Worm (Caenorhabditis elegans) whole organism, young adult: ENCODE data around the gene tmed-13.
A peak's percentile ranks its signal among the peaks of the same experiment; 100 is the strongest.

Experiments used
- D2030.7 ChIP-seq: fragments of 200-800 bp; sonication (Bioruptor generic); IDR thresholded peaks from 2 replicates; pipeline ENCODE4 v1.3.6; 2022; ENCODE audit warnings: missing genetic modification reagents, missing genetic modification characterization, missing compliant biosample characterization
- F33H1.4 ChIP-seq: fragments of 200-800 bp; sonication (Bioruptor generic); IDR thresholded peaks from 2 replicates; pipeline ENCODE4 v1.3.6; 2022; ENCODE audit warnings: missing genetic modification reagents, missing genetic modification characterization, missing compliant biosample characterization
- Y79H2A.3 ChIP-seq: fragments of 200-800 bp; sonication (Bioruptor generic); conservative IDR thresholded peaks from 2 replicates; pipeline ENCODE4 v1.3.6; 2022; ENCODE audit warnings: missing genetic modification reagents, missing genetic modification characterization, missing compliant biosample characterization
- athp-1 ChIP-seq: sonication (generic microtip); optimal IDR thresholded peaks from 2 replicates; lab custom pipeline; 2017; ENCODE audit warnings: mild to moderate bottlenecking, missing genetic modification characterization, missing compliant biosample characterization
- attf-3 ChIP-seq: fragments of 200-800 bp; sonication (Bioruptor generic); conservative IDR thresholded peaks from 2 replicates; pipeline ENCODE4 v1.3.6; 2022; ENCODE audit warnings: missing genetic modification reagents, missing genetic modification characterization, missing compliant biosample characterization
- bed-1 ChIP-seq: fragments of 200-800 bp; sonication (Bioruptor generic); IDR thresholded peaks from 2 replicates; pipeline ENCODE4 v1.3.6; 2022; ENCODE audit warnings: missing genetic modification reagents, missing genetic modification characterization, missing compliant biosample characterization
- ccch-3 ChIP-seq: fragments of 200-800 bp; sonication (Bioruptor generic); optimal IDR thresholded peaks from 2 replicates; lab custom pipeline; 2018; ENCODE audit warnings: mild to moderate bottlenecking, missing genetic modification characterization, missing compliant biosample characterization
- ceh-40 ChIP-seq: fragments of 200-800 bp; sonication (Bioruptor generic); IDR thresholded peaks from 2 replicates; pipeline ENCODE4 v1.3.6; 2022; ENCODE audit warnings: missing genetic modification characterization, missing compliant biosample characterization
- ceh-58 ChIP-seq: fragments of 200-800 bp; sonication (Bioruptor generic); IDR thresholded peaks from 2 replicates; pipeline ENCODE4 v1.3.6; 2022; ENCODE audit warnings: missing genetic modification characterization, missing compliant biosample characterization
- chd-7 ChIP-seq: sonication (generic microtip); optimal IDR thresholded peaks from 2 replicates; lab custom pipeline; 2016; ENCODE audit warnings: mild to moderate bottlenecking, missing genetic modification characterization, moderate library complexity, missing compliant biosample characterization
- egrh-3 ChIP-seq: fragments of 200-800 bp; sonication (Bioruptor generic); IDR thresholded peaks from 2 replicates; pipeline ENCODE4 v1.3.6; 2022; ENCODE audit warnings: missing genetic modification reagents, missing genetic modification characterization, missing compliant biosample characterization
- ekl-4 ChIP-seq: fragments of 200-800 bp; sonication (Bioruptor generic); IDR thresholded peaks from 2 replicates; pipeline ENCODE4 v1.3.6; 2022; ENCODE audit warnings: missing genetic modification reagents, missing genetic modification characterization, missing compliant biosample characterization
- ets-4 ChIP-seq: fragments of 200-800 bp; sonication (Bioruptor generic); optimal IDR thresholded peaks from 2 replicates; lab custom pipeline; 2018; ENCODE audit warnings: mild to moderate bottlenecking, missing genetic modification characterization, missing compliant biosample characterization
- let-526 ChIP-seq: fragments of 200-800 bp; sonication (Bioruptor generic); IDR thresholded peaks from 2 replicates; pipeline ENCODE4 v1.3.6; 2022; ENCODE audit warnings: missing genetic modification reagents, missing genetic modification characterization, missing compliant biosample characterization
- let-607 ChIP-seq, 2 experiments: fragments of 200-800 bp in 1 of 2; sonication (Bioruptor generic) in 1 of 2; sonication (generic microtip) in 1 of 2; optimal IDR thresholded peaks; 2 replicates each; lab custom pipeline; 2016 to 2018; ENCODE audit warnings: mild to moderate bottlenecking in 2 of 2, missing compliant biosample characterization in 2 of 2, missing genetic modification characterization in 2 of 2, moderate library complexity in 2 of 2, missing genotype in 1 of 2
- lin-35 ChIP-seq, 3 experiments: fragments of 150-350 bp in 2 of 3; sonication (generic microtip) in 1 of 3; optimal IDR thresholded peaks; 2 replicates each; lab custom pipeline; 2014 to 2018; ENCODE audit warnings: missing biosample characterization in 3 of 3, missing genetic modification characterization in 3 of 3, missing genetic modification reagents in 3 of 3
- madf-10 ChIP-seq: sonication (generic microtip); optimal IDR thresholded peaks from 2 replicates; lab custom pipeline; 2016; ENCODE audit warnings: mild to moderate bottlenecking, missing genetic modification characterization, missing compliant biosample characterization
- mes-4 ChIP-seq: sonication (generic microtip); optimal IDR thresholded peaks from 2 replicates; lab custom pipeline; 2016; ENCODE audit warnings: missing genotype, missing genetic modification characterization, missing compliant biosample characterization
- nhr-120 ChIP-seq: fragments of 200-800 bp; sonication (Bioruptor generic); IDR thresholded peaks from 2 replicates; pipeline ENCODE4 v1.3.6; 2022; ENCODE audit warnings: missing genetic modification characterization, missing compliant biosample characterization
- nhr-80 ChIP-seq: sonication (generic microtip); optimal IDR thresholded peaks from 2 replicates; lab custom pipeline; 2016; ENCODE audit warnings: missing genetic modification characterization, missing compliant biosample characterization
- pbrm-1 ChIP-seq: fragments of 200-800 bp; sonication (Bioruptor generic); IDR thresholded peaks from 2 replicates; pipeline ENCODE4 v1.3.6; 2022; ENCODE audit warnings: missing genetic modification reagents, missing genetic modification characterization, missing compliant biosample characterization
- pha-4 ChIP-seq: fragments of 150-350 bp; sonication (generic microtip); optimal IDR thresholded peaks from 2 replicates; lab custom pipeline; 2014; ENCODE audit warnings: missing biosample characterization, missing genetic modification reagents, missing genetic modification characterization
- rcor-1 ChIP-seq: fragments of 200-800 bp; sonication (Bioruptor generic); IDR thresholded peaks from 2 replicates; pipeline ENCODE4 v1.3.6; 2022; ENCODE audit warnings: missing genetic modification reagents, missing genetic modification characterization, missing compliant biosample characterization
- sdz-38 ChIP-seq: sonication (generic microtip); optimal IDR thresholded peaks from 2 replicates; lab custom pipeline; 2016; ENCODE audit warnings: missing genotype, missing genetic modification characterization, missing compliant biosample characterization
- snpc-1.1 ChIP-seq: sonication (generic microtip); optimal IDR thresholded peaks from 2 replicates; lab custom pipeline; 2017; ENCODE audit warnings: missing genetic modification characterization, mild to moderate bottlenecking, missing compliant biosample characterization, antibody characterized with exemption, moderate library complexity, missing genotype, missing genetic modification reagents; ENCODE audit not compliant: insufficient read depth
- snpc-3.4 ChIP-seq: sonication (generic microtip); optimal IDR thresholded peaks from 2 replicates; lab custom pipeline; 2017; ENCODE audit warnings: missing genetic modification characterization, mild to moderate bottlenecking, missing compliant biosample characterization, antibody characterized with exemption, moderate library complexity, missing genotype, missing genetic modification reagents
- snpc-4 ChIP-seq, 5 experiments: fragments of 150-350 bp in 1 of 5; sonication (generic microtip) in 4 of 5; optimal IDR thresholded peaks; 2 replicates each; lab custom pipeline; 2014 to 2018; ENCODE audit warnings: missing genetic modification characterization in 5 of 5, missing biosample characterization in 3 of 5, antibody characterized with exemption in 2 of 5, mild to moderate bottlenecking in 2 of 5, missing compliant biosample characterization in 2 of 5, missing genotype in 2 of 5, moderate library complexity in 2 of 5, missing genetic modification reagents in 1 of 5
- sptf-2 ChIP-seq: fragments of 200-800 bp; sonication (Bioruptor generic); optimal IDR thresholded peaks from 2 replicates; lab custom pipeline; 2018; ENCODE audit warnings: mild to moderate bottlenecking, missing genetic modification characterization, missing compliant biosample characterization
- unc-62 ChIP-seq: fragments of 150-350 bp; optimal IDR thresholded peaks from 2 replicates; lab custom pipeline; 2014; ENCODE audit warnings: missing biosample characterization, missing genetic modification reagents, missing genetic modification characterization
- xnd-1 ChIP-seq: sonication (generic microtip); optimal IDR thresholded peaks from 2 replicates; lab custom pipeline; 2016; ENCODE audit warnings: missing genotype, missing genetic modification reagents, missing genetic modification characterization, missing compliant biosample characterization
- zim-3 ChIP-seq: sonication (generic microtip); optimal IDR thresholded peaks from 2 replicates; lab custom pipeline; 2017; ENCODE audit warnings: mild to moderate bottlenecking, missing genetic modification characterization, moderate library complexity, missing compliant biosample characterization
- ztf-18 ChIP-seq: sonication (generic microtip); optimal IDR thresholded peaks from 2 replicates; lab custom pipeline; 2016; ENCODE audit warnings: missing genotype, mild to moderate bottlenecking, missing genetic modification characterization, missing compliant biosample characterization
- ztf-28 ChIP-seq: fragments of 200-800 bp; sonication (Bioruptor generic); IDR thresholded peaks from 2 replicates; pipeline ENCODE4 v1.3.6; 2022; ENCODE audit warnings: missing genetic modification reagents, missing genetic modification characterization, missing compliant biosample characterization

The tmed-13 gene

ce11 chrIV:6506424-6506823 is 35.2 kb upstream of the tmed-13 start, which contains the start of gene pqn-89:
pqn-89 (plus strand) TSS chrIV:6506724.
- TF ChIP-seq ztf-18 (tag; lab: Kevin White, UChicago): no peak
- no peak for TF ChIP-seq zim-3 (tag; lab: Kevin White, UChicago)
- no peak for TF ChIP-seq D2030.7 (GFP tag; lab: Robert Waterston, UW)
- TF ChIP-seq ets-4 (GFP tag; lab: Kevin White, UChicago): no peak
- no peak for TF ChIP-seq xnd-1 (tag; lab: Kevin White, UChicago)
- TF ChIP-seq ccch-3: no peak
- no peak for TF ChIP-seq sdz-38 (tag; lab: Kevin White, UChicago)
- TF ChIP-seq nhr-120 (GFP tag; lab: Robert Waterston, UW): no peak
- no peak for TF ChIP-seq unc-62 (GFP tag; lab: Kevin White, UChicago)
- TF ChIP-seq, all 124 proteins: peak for 0

ce11 chrIV:6502725-6503124 is 31.5 kb upstream of the tmed-13 start:
- TF ChIP-seq nhr-80 (peak; percentile 65), ceh-40 (GFP tag; lab: Robert Waterston, UW) (no peak)

- TF ChIP-seq snpc-3.4 (tag; lab: Kevin White, UChicago) (peak; percentile 2), snpc-4 (GFP tag; optimal IDR thresholded peaks at IDR 0.05; lab: Kevin White, UChicago) (peak; percentile 74), snpc-4 (tag; optimal IDR thresholded peaks at IDR 0.05; lab: Kevin White, UChicago) (peak; percentile 67 to 96 (median 90)), snpc-1.1 (tag; lab: Kevin White, UChicago) (peak; percentile 81)
Measured at ce11 chrIV:6501277-6501676, 30.1 kb upstream of the tmed-13 start.

- TF ChIP-seq pha-4 (tag; lab: Kevin White, UChicago): peak; percentile 86
- no peak for TF ChIP-seq athp-1 (tag; lab: Kevin White, UChicago)
- TF ChIP-seq attf-3 (GFP tag; lab: Robert Waterston, UW): no peak
- TF ChIP-seq ztf-18 (tag; lab: Kevin White, UChicago): no peak
- no peak for TF ChIP-seq snpc-3.4 (tag; lab: Kevin White, UChicago)
- TF ChIP-seq ccch-3: no peak
- TF ChIP-seq sptf-2 (GFP tag; lab: Kevin White, UChicago): no peak
Measured at ce11 chrIV:6500843-6501242, 29.7 kb upstream of the tmed-13 start.

- no peak for TF ChIP-seq rcor-1 (GFP tag; lab: Robert Waterston, UW)
- TF ChIP-seq egrh-3 (GFP tag; lab: Robert Waterston, UW): no peak
- TF ChIP-seq snpc-3.4 (tag; lab: Kevin White, UChicago): no peak
- TF ChIP-seq madf-10: no peak
- TF ChIP-seq Y79H2A.3 (GFP tag; lab: Robert Waterston, UW): no peak
Measured at ce11 chrIV:6500433-6500832, 29.2 kb upstream of the tmed-13 start.

- TF ChIP-seq let-607 (tag; optimal IDR thresholded peaks at IDR 0.05; lab: Kevin White, UChicago) (no peak), Y79H2A.3 (GFP tag; lab: Robert Waterston, UW) (no peak), nhr-120 (GFP tag; lab: Robert Waterston, UW) (no peak), ceh-58 (no peak), ztf-28 (no peak), pbrm-1 (no peak), chd-7 (tag; lab: Kevin White, UChicago) (no peak), let-526 (no peak), bed-1 (GFP tag; lab: Robert Waterston, UW) (no peak), snpc-4 (GFP tag; optimal IDR thresholded peaks at IDR 0.05; lab: Kevin White, UChicago) (no peak), snpc-4 (tag; optimal IDR thresholded peaks at IDR 0.05; lab: Kevin White, UChicago) (no peak), lin-35 (GFP tag; optimal IDR thresholded peaks at IDR 0.05; lab: Kevin White, UChicago) (no peak), xnd-1 (tag; lab: Kevin White, UChicago) (no peak), sdz-38 (tag; lab: Kevin White, UChicago) (no peak), F33H1.4 (GFP tag; lab: Robert Waterston, UW) (no peak), ekl-4 (no peak), madf-10 (no peak), mes-4 (tag; lab: Kevin White, UChicago) (no peak)
Measured at ce11 chrIV:6496103-6496502, 24.9 kb upstream of the tmed-13 start.
